Fruit fly (Drosophila melanogaster): Measurements from ENCODE around the gene Ir64a.

DNA sequence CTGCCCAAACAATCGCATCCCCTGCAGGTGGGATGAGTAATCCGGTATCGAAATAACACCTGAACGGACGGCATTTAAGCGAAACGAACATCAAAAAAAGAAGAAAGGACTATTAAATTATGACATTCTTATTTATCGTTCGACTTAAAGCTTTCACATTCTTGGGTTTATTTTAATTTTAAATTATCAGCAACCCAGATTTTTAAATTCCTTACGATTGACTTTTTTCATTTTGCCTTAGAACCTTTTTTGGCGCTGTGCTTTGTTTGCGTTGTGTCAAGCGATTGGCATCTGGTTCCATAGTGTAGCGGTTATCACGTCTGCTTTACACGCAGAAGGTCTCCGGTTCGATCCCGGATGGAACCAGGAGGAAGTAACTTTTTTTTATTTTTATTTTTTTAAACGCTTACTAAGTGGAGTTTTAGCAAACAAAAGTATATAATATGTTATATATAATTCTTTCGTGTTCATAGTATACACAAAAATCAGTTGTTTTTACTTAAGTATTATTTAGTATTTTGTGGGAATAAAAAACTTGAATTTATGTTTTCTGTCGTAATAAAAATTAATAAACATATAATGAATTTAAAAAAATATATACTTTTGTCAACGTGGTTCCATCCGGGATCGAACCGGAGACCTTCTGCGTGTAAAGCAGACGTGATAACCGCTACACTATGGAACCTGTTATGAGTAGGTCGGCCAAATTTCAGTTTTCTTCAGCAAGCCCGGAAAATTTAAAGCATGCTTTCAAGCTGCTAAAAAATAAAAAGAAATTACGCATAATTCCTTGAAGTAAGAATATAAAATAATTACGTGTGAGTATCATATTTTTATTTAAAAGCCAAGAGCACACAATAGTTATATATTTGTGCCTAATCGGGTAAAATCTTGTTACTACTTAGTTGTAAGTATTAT, 26.3 kb downstream of the Ir64a start:
- no peak for TF ChIP-seq Sin3A (optimal IDR thresholded peaks at IDR 0.05)
- TF ChIP-seq psq (optimal IDR thresholded peaks at IDR 0.05), result no peak
- no peak for TF ChIP-seq h (optimal IDR thresholded peaks at IDR 0.05)
- TF ChIP-seq ttk (optimal IDR thresholded peaks at IDR 0.05), result no peak
